Worm (Caenorhabditis elegans): ENCODE results near the gene athp-2.

DNA sequence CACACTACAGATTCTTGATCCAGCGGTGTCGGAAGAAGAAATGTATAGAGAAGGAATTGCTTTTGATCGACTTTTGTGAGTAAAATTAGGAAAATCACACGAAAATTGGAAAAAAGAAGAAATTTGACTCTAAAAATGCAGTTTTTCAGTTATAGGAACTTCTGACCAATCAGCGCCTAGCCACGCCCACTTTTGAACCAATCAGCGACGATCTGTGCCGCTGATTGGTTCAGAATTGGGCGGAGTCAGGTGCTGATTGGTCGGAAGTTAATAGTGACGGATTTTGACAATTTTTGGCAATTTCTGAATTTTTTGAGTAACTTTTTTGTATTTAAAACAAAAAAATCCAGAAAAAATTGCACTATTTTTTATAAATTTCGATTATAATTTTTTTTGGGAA lies 1.5 kb downstream of the athp-2 start:
- TF ChIP-seq lin-40 (tag; optimal IDR thresholded peaks at IDR 0.05) (no peak), madf-8 (GFP tag; conservative IDR thresholded peaks at IDR 0.05) (no peak), die-1 (tag; optimal IDR thresholded peaks at IDR 0.05) (no peak)

Measured in whole organism, young adult.